Worm (Caenorhabditis elegans) whole organism, L4 larva: Measurements from ENCODE around the gene memo-1.

Experiments
- D1046.2 ChIP-seq: fragments of 200-800 bp; sonication (Bioruptor generic); IDR thresholded peaks from 2 replicates; pipeline ENCODE4 v1.3.6; 2022; ENCODE audit warnings: missing genetic modification characterization, missing compliant biosample characterization
- F10B5.3 ChIP-seq: sonication (generic microtip); optimal IDR thresholded peaks from 2 replicates; lab custom pipeline; 2016; ENCODE audit warnings: mild to moderate bottlenecking, missing genetic modification characterization, missing compliant biosample characterization
- F26F4.8 ChIP-seq: fragments of 200-800 bp; sonication (Bioruptor generic); conservative IDR thresholded peaks from 2 replicates; pipeline ENCODE4 v1.3.6; 2022; ENCODE audit warnings: missing genetic modification characterization, missing compliant biosample characterization
- Y75B8A.6 ChIP-seq: fragments of 200-800 bp; sonication (Bioruptor generic); IDR thresholded peaks from 2 replicates; pipeline ENCODE4 v1.3.6; 2022; ENCODE audit warnings: missing genetic modification reagents, missing genetic modification characterization, missing compliant biosample characterization
- ZK546.5 ChIP-seq, 2 experiments: sonication (generic microtip); optimal IDR thresholded peaks; 2 replicates each; lab custom pipeline; 2017; ENCODE audit warnings: missing biosample characterization in 2 of 2, missing genetic modification characterization in 2 of 2
- ama-1 ChIP-seq: fragments of 150-350 bp; optimal IDR thresholded peaks from 2 replicates; lab custom pipeline; 2014; ENCODE audit warnings: inconsistent platforms, mixed read lengths
- arid-1 ChIP-seq: fragments of 200-800 bp; sonication (Bioruptor generic); conservative IDR thresholded peaks from 2 replicates; pipeline ENCODE4 v1.3.6; 2022; ENCODE audit warnings: missing genetic modification reagents, missing genetic modification characterization, missing compliant biosample characterization
- ceh-28 ChIP-seq: fragments of 150-350 bp; optimal IDR thresholded peaks from 2 replicates; lab custom pipeline; 2014; ENCODE audit warnings: missing biosample characterization, missing genetic modification reagents, missing genetic modification characterization
- ceh-44 ChIP-seq: fragments of 200-800 bp; sonication (Bioruptor generic); IDR thresholded peaks from 2 replicates; pipeline ENCODE4 v1.3.6; 2022; ENCODE audit warnings: missing genetic modification reagents, missing genetic modification characterization, missing compliant biosample characterization
- ctbp-1 ChIP-seq: fragments of 200-800 bp; sonication (Bioruptor generic); IDR thresholded peaks from 2 replicates; pipeline ENCODE4 v1.3.6; 2022; ENCODE audit warnings: missing genetic modification reagents, missing genetic modification characterization, missing compliant biosample characterization
- dmd-6 ChIP-seq: fragments of 200-800 bp; sonication (Bioruptor generic); IDR thresholded peaks from 2 replicates; pipeline ENCODE4 v1.3.6; 2022; ENCODE audit warnings: missing genetic modification reagents, missing genetic modification characterization, missing compliant biosample characterization
- dmd-9 ChIP-seq: fragments of 200-800 bp; sonication (Bioruptor generic); IDR thresholded peaks from 2 replicates; pipeline ENCODE4 v1.3.6; 2022; ENCODE audit warnings: missing genetic modification reagents, missing genetic modification characterization, missing compliant biosample characterization
- egl-27 ChIP-seq: sonication (generic microtip); optimal IDR thresholded peaks from 3 replicates; lab custom pipeline; 2017; ENCODE audit warnings: missing biosample characterization, missing genetic modification reagents, missing genetic modification characterization
- egl-43 ChIP-seq: fragments of 200-800 bp; sonication (Bioruptor generic); IDR thresholded peaks from 2 replicates; pipeline ENCODE4 v1.3.6; 2022; ENCODE audit warnings: missing genetic modification reagents, missing genetic modification characterization, missing compliant biosample characterization
- hif-1 ChIP-seq, 2 experiments: sonication (generic microtip); optimal IDR thresholded peaks; 2 replicates each; lab custom pipeline; 2016 to 2017; ENCODE audit warnings: missing compliant biosample characterization in 2 of 2, missing genetic modification characterization in 2 of 2, missing genetic modification reagents in 2 of 2, missing genotype in 2 of 2, mild to moderate bottlenecking in 1 of 2
- hlh-11 ChIP-seq: fragments of 200-800 bp; sonication (Bioruptor generic); optimal IDR thresholded peaks from 2 replicates; lab custom pipeline; 2018; ENCODE audit warnings: mild to moderate bottlenecking, missing genetic modification characterization, missing compliant biosample characterization
- hlh-30 ChIP-seq: sonication (generic microtip); optimal IDR thresholded peaks from 2 replicates; lab custom pipeline; 2017; ENCODE audit warnings: antibody characterized with exemption, mild to moderate bottlenecking, missing genetic modification characterization, missing compliant biosample characterization; ENCODE audit not compliant: insufficient read depth
- hmg-1.1 ChIP-seq: fragments of 200-800 bp; sonication (Bioruptor generic); IDR thresholded peaks from 2 replicates; pipeline ENCODE4 v1.3.6; 2022; ENCODE audit warnings: missing genetic modification reagents, missing genetic modification characterization, missing compliant biosample characterization
- lim-7 ChIP-seq: fragments of 200-800 bp; sonication (Bioruptor generic); IDR thresholded peaks from 2 replicates; pipeline ENCODE4 v1.3.6; 2022; ENCODE audit warnings: missing genetic modification characterization, missing compliant biosample characterization
- lin-15B ChIP-seq: fragments of 150-350 bp; sonication (generic microtip); optimal IDR thresholded peaks from 3 replicates; lab custom pipeline; 2014; ENCODE audit warnings: missing biosample characterization, missing genetic modification characterization
- lin-38 ChIP-seq: fragments of 200-800 bp; sonication (Bioruptor generic); IDR thresholded peaks from 2 replicates; pipeline ENCODE4 v1.3.6; 2022; ENCODE audit warnings: missing genetic modification reagents, missing genetic modification characterization, missing compliant biosample characterization
- madf-5 ChIP-seq, 2 experiments: fragments of 200-800 bp; sonication (Bioruptor generic); IDR thresholded peaks; 2 replicates each; pipeline ENCODE4 v1.3.6; 2022; ENCODE audit warnings: missing compliant biosample characterization in 2 of 2, missing genetic modification characterization in 2 of 2
- mdl-1 ChIP-seq, 2 experiments: fragments of 150-350 bp in 1 of 2; sonication (generic microtip) in 1 of 2; optimal IDR thresholded peaks; 2 replicates each; lab custom pipeline; 2014 to 2017; ENCODE audit warnings: missing biosample characterization in 2 of 2, missing genetic modification characterization in 2 of 2
- mdt-29 ChIP-seq: fragments of 200-800 bp; sonication (Bioruptor generic); IDR thresholded peaks from 2 replicates; pipeline ENCODE4 v1.3.6; 2022; ENCODE audit warnings: missing genetic modification reagents, missing genetic modification characterization, missing compliant biosample characterization
- mep-1 ChIP-seq: fragments of 150-350 bp; sonication (generic microtip); optimal IDR thresholded peaks from 3 replicates; lab custom pipeline; 2014; ENCODE audit warnings: missing biosample characterization, missing genetic modification characterization
- nhr-10 ChIP-seq: fragments of 150-350 bp; optimal IDR thresholded peaks from 2 replicates; lab custom pipeline; 2014; ENCODE audit warnings: missing biosample characterization, missing genetic modification characterization
- nhr-237 ChIP-seq: sonication (generic microtip); optimal IDR thresholded peaks from 2 replicates; lab custom pipeline; 2017; ENCODE audit warnings: missing biosample characterization, missing genetic modification characterization
- nhr-25 ChIP-seq: sonication (generic microtip); optimal IDR thresholded peaks from 2 replicates; lab custom pipeline; 2017; ENCODE audit warnings: missing genetic modification characterization, mild to moderate bottlenecking, missing compliant biosample characterization, antibody characterized with exemption, moderate library complexity, borderline replicate concordance; ENCODE audit not compliant: insufficient read depth
- nhr-28 ChIP-seq: fragments of 150-350 bp; optimal IDR thresholded peaks from 2 replicates; lab custom pipeline; 2014; ENCODE audit warnings: missing biosample characterization, missing genetic modification characterization
- nhr-48 ChIP-seq: sonication (generic microtip); optimal IDR thresholded peaks from 2 replicates; lab custom pipeline; 2016; ENCODE audit warnings: mild to moderate bottlenecking, missing genetic modification characterization, missing compliant biosample characterization
- nhr-6 ChIP-seq: fragments of 150-350 bp; optimal IDR thresholded peaks from 2 replicates; lab custom pipeline; 2014; ENCODE audit warnings: missing biosample characterization, missing genetic modification characterization
- pha-4 ChIP-seq, 2 experiments: fragments of 150-350 bp in 1 of 2; fragments of 200-800 bp in 1 of 2; sonication (Bioruptor generic) in 1 of 2; IDR thresholded peaks in 1 of 2; optimal IDR thresholded peaks in 1 of 2; 2 replicates each; pipeline versions ENCODE4 v1.3.6 to Lab custom; 2014 to 2022; ENCODE audit warnings: missing genetic modification characterization in 2 of 2, missing genetic modification reagents in 2 of 2, missing biosample characterization in 1 of 2, missing compliant biosample characterization in 1 of 2
- rbr-2 ChIP-seq: sonication (generic microtip); optimal IDR thresholded peaks from 2 replicates; lab custom pipeline; 2016; ENCODE audit warnings: missing genotype, missing genetic modification characterization, missing compliant biosample characterization
- skn-1 ChIP-seq: fragments of 150-350 bp; optimal IDR thresholded peaks from 2 replicates; lab custom pipeline; 2014; ENCODE audit warnings: missing biosample characterization, missing genetic modification characterization
- spr-1 ChIP-seq: sonication (generic microtip); optimal IDR thresholded peaks from 2 replicates; lab custom pipeline; 2016; ENCODE audit warnings: mild to moderate bottlenecking, missing genetic modification characterization, missing compliant biosample characterization
- unc-62 ChIP-seq, 3 experiments: fragments of 150-350 bp in 1 of 3; sonication (generic microtip); optimal IDR thresholded peaks in 2 of 3; peaks in 1 of 3; 1 replicate in 1 of 3; 2 replicates in 2 of 3; lab custom pipeline; 2014 to 2017; ENCODE audit warnings: missing biosample characterization in 3 of 3, missing genetic modification characterization in 3 of 3, missing genetic modification reagents in 3 of 3, missing genotype in 1 of 3
- zag-1 ChIP-seq: fragments of 150-350 bp; optimal IDR thresholded peaks from 2 replicates; lab custom pipeline; 2014; ENCODE audit warnings: missing biosample characterization, missing genetic modification characterization
- zip-2 ChIP-seq: fragments of 150-350 bp; optimal IDR thresholded peaks from 2 replicates; lab custom pipeline; 2014; ENCODE audit warnings: missing biosample characterization, missing genetic modification characterization

The memo-1 gene

ce11 chrV:7842228-7842627, 4.7 kb downstream of the memo-1 start, which contains the start of gene grd-8:
grd-8 (plus strand) TSS chrV:7842528.
- TF ChIP-seq arid-1 (GFP tag; lab: Robert Waterston, UW) (no peak), hif-1 (tag; optimal IDR thresholded peaks at IDR 0.05; lab: Kevin White, UChicago) (no peak), lin-15B (no peak), skn-1 (no peak), ZK546.5 (tag; optimal IDR thresholded peaks at IDR 0.05; lab: Kevin White, UChicago) (no peak), ceh-28 (tag; lab: Kevin White, UChicago) (no peak), madf-5 (GFP tag; IDR thresholded peaks at IDR 0.05; lab: Robert Waterston, UW) (no peak), spr-1 (tag; lab: Kevin White, UChicago) (no peak)

ce11 chrV:7839485-7839884, 7.5 kb downstream of the memo-1 start, which contains the start of gene C37C3.12:
C37C3.12 (minus strand) TSS chrV:7839585.
- no peak for TF ChIP-seq nhr-25 (tag; lab: Kevin White, UChicago)
- no peak for TF ChIP-seq nhr-10 (tag; lab: Kevin White, UChicago)
- TF ChIP-seq dmd-6 (GFP tag; lab: Robert Waterston, UW): no peak
- no peak for TF ChIP-seq nhr-237 (tag; lab: Kevin White, UChicago)
- TF ChIP-seq lin-38: no peak
- TF ChIP-seq D1046.2 (GFP tag; lab: Robert Waterston, UW): no peak
- no peak for TF ChIP-seq egl-27
- TF ChIP-seq F26F4.8 (GFP tag; lab: Robert Waterston, UW): no peak
- no peak for TF ChIP-seq pha-4 (GFP tag; IDR thresholded peaks at IDR 0.05; lab: Robert Waterston, UW)
- TF ChIP-seq pha-4 (tag; optimal IDR thresholded peaks at IDR 0.05; lab: Kevin White, UChicago): no peak
- TF ChIP-seq ctbp-1 (GFP tag; lab: Robert Waterston, UW): no peak
- TF ChIP-seq mdt-29 (GFP tag; lab: Robert Waterston, UW): no peak
- no peak for TF ChIP-seq zip-2 (tag; lab: Kevin White, UChicago)
- no peak for TF ChIP-seq zag-1 (tag; lab: Kevin White, UChicago)
- no peak for TF ChIP-seq rbr-2 (tag; lab: Kevin White, UChicago)
- TF ChIP-seq ceh-44 (GFP tag; lab: Robert Waterston, UW): no peak
- no peak for TF ChIP-seq Y75B8A.6
- TF ChIP-seq dmd-9 (GFP tag; lab: Robert Waterston, UW): no peak

DNA sequence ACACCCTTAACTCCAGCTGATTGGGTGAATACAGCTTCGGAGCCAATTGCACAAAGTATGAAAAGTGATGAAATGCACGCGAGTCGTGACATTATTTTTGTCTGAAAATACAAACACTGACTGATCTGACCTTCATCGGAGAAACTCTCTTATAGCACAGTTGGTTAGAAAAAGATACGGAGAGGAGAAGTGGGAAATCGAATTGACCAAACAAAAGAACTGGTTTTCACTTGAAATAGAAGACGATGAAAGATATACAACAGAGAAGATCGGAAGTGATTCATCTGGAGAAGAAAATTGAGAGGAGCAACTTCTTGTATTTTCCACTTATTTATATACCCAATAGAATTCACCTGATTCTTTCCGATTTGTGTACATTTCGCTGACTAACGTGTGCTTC, 9.2 kb downstream of the memo-1 start, which contains the start of gene ttr-33:
TSS of gene ttr-33 (minus strand) at position 101 of the 400 bp plus-strand sequence.
- TF ChIP-seq F10B5.3: no peak
- TF ChIP-seq Y75B8A.6: no peak
- no peak for TF ChIP-seq nhr-6 (tag; lab: Kevin White, UChicago)
- TF ChIP-seq nhr-28 (tag; lab: Kevin White, UChicago): peak; percentile 4
- TF ChIP-seq unc-62 (GFP tag; optimal IDR thresholded peaks at IDR 0.05 in 1 of 2; lab: Kevin White, UChicago): no peak
- no peak for TF ChIP-seq unc-62 (tag; optimal IDR thresholded peaks at IDR 0.05; lab: Kevin White, UChicago)
- TF ChIP-seq spr-1 (tag; lab: Kevin White, UChicago): no peak
- no peak for TF ChIP-seq egl-43 (GFP tag; lab: Robert Waterston, UW)
- TF ChIP-seq lim-7 (GFP tag; lab: Robert Waterston, UW): no peak
- TF ChIP-seq ama-1: peak; percentile 5

ce11 chrV:7836911-7837310, 10.1 kb downstream of the memo-1 start, which contains the start of gene txt-5:
txt-5 (minus strand) TSS chrV:7837134.
- TF ChIP-seq D1046.2 (GFP tag; lab: Robert Waterston, UW) (no peak), hmg-1.1 (no peak), hlh-11 (tag; lab: Kevin White, UChicago) (peak; percentile 2), hlh-30 (tag; lab: Kevin White, UChicago) (peak; percentile 45), skn-1 (no peak), lin-38 (no peak), unc-62 (GFP tag; optimal IDR thresholded peaks at IDR 0.05 in 1 of 2; lab: Kevin White, UChicago) (peak in 1 of 2 experiments; percentile 62), unc-62 (tag; optimal IDR thresholded peaks at IDR 0.05; lab: Kevin White, UChicago) (no peak), mdl-1 (tag; optimal IDR thresholded peaks at IDR 0.05; lab: Kevin White, UChicago) (peak in 1 of 2 experiments; percentile 46), mep-1 (peak; percentile 53), nhr-28 (tag; lab: Kevin White, UChicago) (peak; percentile 46), nhr-48 (tag; lab: Kevin White, UChicago) (no peak)
- TF ChIP-seq, all 104 proteins: peak for 6
